Worm (Caenorhabditis elegans) whole organism, L4/young adult: ENCODE data around the gene gpc-1.

Experiments used
- W03F9.2 ChIP-seq: fragments of 150-350 bp; optimal IDR thresholded peaks from 2 replicates; lab custom pipeline; 2014; ENCODE audit warnings: missing biosample characterization, missing genetic modification characterization
- dao-5 ChIP-seq: sonication (generic microtip); optimal IDR thresholded peaks from 2 replicates; lab custom pipeline; 2016; ENCODE audit warnings: missing genotype, missing genetic modification characterization, moderate library complexity, missing compliant biosample characterization
- him-1 ChIP-seq: sonication (generic microtip); optimal IDR thresholded peaks from 2 replicates; lab custom pipeline; 2016; ENCODE audit warnings: missing genotype, missing genetic modification reagents, missing genetic modification characterization, missing compliant biosample characterization

ce11 chrX:12914209-12914608 lies 29.4 kb upstream of the gpc-1 start:
- TF ChIP-seq dao-5 (tag; lab: Kevin White, UChicago): no peak
- no peak for TF ChIP-seq him-1 (tag; lab: Kevin White, UChicago)
- TF ChIP-seq W03F9.2 (tag; lab: Kevin White, UChicago): no peak
